Worm (Caenorhabditis elegans): Measurements from ENCODE around the gene K08H2.5.

Gene K08H2.5

ce11 chrX:13209026-13209425 lies 33.1 kb downstream of the K08H2.5 start:
- TF ChIP-seq blmp-1 (tag; optimal IDR thresholded peaks at IDR 0.05) = no peak
- TF ChIP-seq unc-120 (tag; optimal IDR thresholded peaks at IDR 0.05; ENCODE audit: poor library complexity, severe bottlenecking) = no peak
- TF ChIP-seq tbx-8 (GFP tag; optimal IDR thresholded peaks at IDR 0.05) = no peak
- TF ChIP-seq nhr-76 (tag; optimal IDR thresholded peaks at IDR 0.05) = no peak
- no peak for TF ChIP-seq ceh-39 (tag; optimal IDR thresholded peaks at IDR 0.05)
- TF ChIP-seq bed-3 (GFP tag; optimal IDR thresholded peaks at IDR 0.05) = no peak
- TF ChIP-seq mab-5 (tag; optimal IDR thresholded peaks at IDR 0.05) = no peak
- TF ChIP-seq flh-1 (GFP tag; optimal IDR thresholded peaks at IDR 0.05) = no peak
- TF ChIP-seq mep-1 (tag; optimal IDR thresholded peaks at IDR 0.05) = no peak
- no peak for TF ChIP-seq mls-2 (tag; optimal IDR thresholded peaks at IDR 0.05)
- TF ChIP-seq cnd-1 (tag; optimal IDR thresholded peaks at IDR 0.05) = no peak

DNA sequence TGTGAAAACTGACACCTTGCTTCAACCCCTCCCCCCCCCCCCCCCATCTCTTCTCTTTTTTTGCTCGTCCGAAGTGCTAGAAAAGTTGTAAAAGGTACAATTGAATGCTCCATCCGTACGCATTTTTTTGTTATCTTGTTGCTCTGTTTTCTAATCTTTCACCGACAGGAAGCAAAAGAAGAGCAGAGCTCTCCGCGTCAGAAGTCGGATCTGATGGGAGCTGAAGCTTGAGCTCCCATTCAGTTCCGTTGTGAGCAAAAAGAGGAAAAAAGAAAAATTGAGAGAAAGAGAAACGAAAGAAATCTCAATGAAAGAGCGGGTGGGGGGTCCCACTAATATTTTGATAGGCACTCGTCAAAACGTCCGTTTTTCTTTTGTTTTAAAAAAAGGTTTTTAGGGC lies 35.2 kb downstream of the K08H2.5 start:
- TF ChIP-seq unc-120 (tag; optimal IDR thresholded peaks at IDR 0.05; ENCODE audit: poor library complexity, severe bottlenecking) (peak; percentile 24), mep-1 (tag; optimal IDR thresholded peaks at IDR 0.05) (no peak)

DNA sequence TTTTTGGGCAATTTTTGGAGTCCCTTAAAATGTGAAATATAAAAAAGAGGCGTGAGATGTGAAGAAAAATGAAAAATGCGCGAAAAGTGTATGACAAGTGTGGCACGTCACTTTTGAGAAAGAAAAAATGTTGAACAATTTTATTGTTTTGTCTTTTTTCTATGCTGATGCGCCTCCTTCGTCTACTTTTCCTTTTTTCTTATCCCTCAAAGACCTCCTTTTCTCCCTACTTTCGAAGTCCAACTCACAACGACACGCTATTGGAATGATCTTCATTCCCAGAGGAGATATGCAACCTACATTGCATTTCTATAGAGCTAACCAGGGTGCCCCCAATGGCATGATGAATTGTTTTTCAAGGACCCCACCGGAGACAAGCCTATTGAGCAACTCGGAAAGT lies 36.1 kb downstream of the K08H2.5 start:
- TF ChIP-seq ztf-11 (tag; optimal IDR thresholded peaks at IDR 0.05) (no peak), lin-32 (GFP tag; optimal IDR thresholded peaks at IDR 0.05) (no peak), blmp-1 (tag; optimal IDR thresholded peaks at IDR 0.05) (no peak), lin-13 (tag; optimal IDR thresholded peaks at IDR 0.05) (no peak), cnd-1 (tag; optimal IDR thresholded peaks at IDR 0.05) (no peak), ceh-39 (tag; optimal IDR thresholded peaks at IDR 0.05) (no peak), flh-1 (GFP tag; optimal IDR thresholded peaks at IDR 0.05) (no peak), tbx-8 (GFP tag; optimal IDR thresholded peaks at IDR 0.05) (no peak), mab-5 (tag; optimal IDR thresholded peaks at IDR 0.05) (no peak), elt-1 (tag; optimal IDR thresholded peaks at IDR 0.05; ENCODE audit: borderline replicate concordance, insufficient read depth) (no peak), zip-8 (tag; optimal IDR thresholded peaks at IDR 0.05) (no peak), bed-3 (GFP tag; optimal IDR thresholded peaks at IDR 0.05) (no peak), mls-2 (tag; optimal IDR thresholded peaks at IDR 0.05) (no peak), sptf-1 (tag; optimal IDR thresholded peaks at IDR 0.05) (no peak), nhr-28 (tag; optimal IDR thresholded peaks at IDR 0.05) (no peak), unc-120 (tag; optimal IDR thresholded peaks at IDR 0.05; ENCODE audit: poor library complexity, severe bottlenecking) (no peak), nhr-237 (tag; optimal IDR thresholded peaks at IDR 0.05) (no peak), ces-1 (GFP tag; optimal IDR thresholded peaks at IDR 0.05) (no peak), snpc-4 (tag; optimal IDR thresholded peaks at IDR 0.05) (no peak), M03D4.4 (tag; optimal IDR thresholded peaks at IDR 0.05) (no peak)

DNA sequence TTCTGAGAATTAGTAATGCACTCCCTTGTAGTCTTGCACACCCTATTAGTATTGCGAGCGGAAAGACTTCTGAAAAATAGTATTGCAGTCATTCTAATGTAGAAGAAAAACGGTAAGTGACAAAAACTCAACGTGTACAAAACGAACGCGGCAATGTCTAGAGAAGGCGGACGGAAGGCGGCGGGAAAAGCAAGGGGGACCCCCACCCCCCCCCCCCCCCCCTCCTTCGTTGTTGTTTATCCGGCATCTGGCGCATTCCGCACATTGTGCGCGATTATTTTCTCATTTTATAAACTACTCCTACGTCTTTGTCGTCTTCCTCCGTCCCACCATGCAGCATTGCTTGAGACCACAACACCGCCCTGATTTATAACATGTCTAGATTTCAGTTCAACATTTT lies 39.8 kb downstream of the K08H2.5 start:
- TF ChIP-seq zip-8 (tag; optimal IDR thresholded peaks at IDR 0.05) (no peak), bed-3 (GFP tag; optimal IDR thresholded peaks at IDR 0.05) (no peak), blmp-1 (tag; optimal IDR thresholded peaks at IDR 0.05) (no peak), sem-2 (GFP tag; optimal IDR thresholded peaks at IDR 0.05) (no peak), drap-1 (GFP tag; optimal IDR thresholded peaks at IDR 0.05) (no peak), lin-13 (tag; optimal IDR thresholded peaks at IDR 0.05) (no peak), snpc-4 (tag; optimal IDR thresholded peaks at IDR 0.05) (no peak), ztf-11 (tag; optimal IDR thresholded peaks at IDR 0.05) (no peak), ces-1 (GFP tag; optimal IDR thresholded peaks at IDR 0.05) (no peak)

DNA sequence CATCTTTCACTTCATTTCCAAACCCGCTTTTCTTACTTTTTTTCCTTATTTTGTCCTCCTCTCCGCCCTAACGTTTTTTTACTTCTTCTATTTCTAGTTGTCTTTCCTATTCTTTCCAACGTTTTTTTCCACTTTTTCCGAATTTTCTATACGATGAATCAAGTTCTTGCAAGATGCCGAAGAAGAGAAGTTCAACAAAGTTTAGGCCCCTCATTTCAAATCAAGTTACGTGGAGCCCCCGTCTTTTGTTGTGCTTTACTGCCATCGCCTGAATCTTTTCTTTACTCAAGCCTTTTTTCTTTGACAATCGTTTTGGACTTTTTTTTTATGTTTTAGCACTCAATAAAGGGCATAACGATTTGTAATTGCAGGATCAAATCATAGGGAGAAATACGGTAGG lies 40.7 kb downstream of the K08H2.5 start, which contains the start of gene unc-9:
Gene unc-9 (plus strand): TSS at position 370 of the 400 bp plus-strand sequence.
- TF ChIP-seq ces-1 (GFP tag; optimal IDR thresholded peaks at IDR 0.05) (peak; percentile 58), ceh-43 (GFP tag; optimal IDR thresholded peaks at IDR 0.05) (no peak), ztf-11 (tag; optimal IDR thresholded peaks at IDR 0.05) (no peak), flh-1 (GFP tag; optimal IDR thresholded peaks at IDR 0.05) (no peak)

DNA sequence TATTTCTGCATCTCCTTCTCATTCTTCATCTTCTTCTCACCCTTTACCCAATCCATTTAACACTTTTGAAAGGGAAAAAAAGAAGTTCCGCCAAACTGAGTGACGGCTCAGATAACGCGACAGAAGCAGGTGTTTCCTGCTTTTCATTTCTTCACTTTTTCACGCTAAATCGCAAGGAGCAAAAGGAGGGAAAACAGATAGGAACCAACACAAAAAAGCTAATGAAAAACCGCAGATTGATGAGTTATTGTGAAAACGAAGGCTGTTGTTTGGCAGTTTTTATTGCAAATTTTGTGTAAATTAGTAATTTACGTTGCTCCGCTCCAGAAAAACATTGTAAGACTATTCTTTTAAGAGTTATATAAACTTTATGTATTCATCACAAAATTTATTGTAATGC lies 41.8 kb downstream of the K08H2.5 start:
- TF ChIP-seq elt-3 (tag; optimal IDR thresholded peaks at IDR 0.05) = no peak

DNA sequence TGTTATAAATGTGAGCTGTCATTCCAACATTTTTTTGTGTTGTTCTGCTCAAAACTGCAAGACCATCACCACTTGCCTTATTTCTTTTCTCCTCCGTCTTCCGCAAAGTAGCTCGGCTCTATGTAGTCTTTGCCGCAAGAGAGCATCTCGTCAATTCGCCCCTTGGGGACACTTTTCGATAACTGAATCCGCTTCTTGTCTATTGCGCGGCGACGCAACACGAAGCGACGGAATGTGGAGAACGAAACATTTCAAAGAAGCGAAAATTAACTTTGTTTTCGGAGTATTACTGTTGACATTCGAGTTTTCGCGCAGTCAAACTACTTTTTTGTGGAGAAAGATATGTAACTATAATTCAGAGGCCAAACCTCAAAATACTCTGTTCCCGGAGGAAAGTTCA lies 44.0 kb downstream of the K08H2.5 start:
- TF ChIP-seq elt-1 (tag; optimal IDR thresholded peaks at IDR 0.05; ENCODE audit: borderline replicate concordance, insufficient read depth) (no peak), ces-1 (GFP tag; optimal IDR thresholded peaks at IDR 0.05) (peak; percentile 79)
